Worm (Caenorhabditis elegans) whole organism, early embryonic: ENCODE data around the gene str-3.

Experiments used
- B0310.2 ChIP-seq: sonication (generic microtip); optimal IDR thresholded peaks from 2 replicates; lab custom pipeline; 2016; ENCODE audit warnings: mild to moderate bottlenecking, missing genetic modification characterization, missing compliant biosample characterization
- F13C5.2 ChIP-seq: sonication (generic microtip); optimal IDR thresholded peaks from 2 replicates; lab custom pipeline; 2017; ENCODE audit warnings: mild to moderate bottlenecking, missing genetic modification characterization, inconsistent platforms, missing compliant biosample characterization
- aly-1 ChIP-seq: sonication (generic microtip); optimal IDR thresholded peaks from 2 replicates; lab custom pipeline; 2016; ENCODE audit warnings: missing genetic modification characterization, missing compliant biosample characterization
- ama-1 ChIP-seq: fragments of 150-350 bp; optimal IDR thresholded peaks from 2 replicates; lab custom pipeline; 2014
- ceh-13 ChIP-seq: fragments of 200-800 bp; sonication (Bioruptor generic); optimal IDR thresholded peaks from 2 replicates; lab custom pipeline; 2018; ENCODE audit warnings: mild to moderate bottlenecking, missing genetic modification characterization, missing compliant biosample characterization
- ceh-36 ChIP-seq: sonication (generic microtip); optimal IDR thresholded peaks from 2 replicates; lab custom pipeline; 2016; ENCODE audit warnings: missing genetic modification characterization, inconsistent platforms, missing compliant biosample characterization
- ets-7 ChIP-seq: sonication (generic microtip); optimal IDR thresholded peaks from 2 replicates; lab custom pipeline; 2016; ENCODE audit warnings: missing genotype, missing genetic modification characterization, missing compliant biosample characterization
- flt-1 ChIP-seq: fragments of 200-800 bp; sonication (Bioruptor generic); IDR thresholded peaks from 2 replicates; pipeline ENCODE4 v1.3.6; 2022; ENCODE audit warnings: missing genetic modification characterization, missing compliant biosample characterization
- hmbx-1 ChIP-seq: sonication (generic microtip); optimal IDR thresholded peaks from 2 replicates; lab custom pipeline; 2016; ENCODE audit warnings: mild to moderate bottlenecking, missing genetic modification characterization, missing compliant biosample characterization
- hmg-4 ChIP-seq: fragments of 200-800 bp; sonication (Bioruptor generic); optimal IDR thresholded peaks from 2 replicates; lab custom pipeline; 2018; ENCODE audit warnings: mild to moderate bottlenecking, missing genetic modification characterization, missing compliant biosample characterization
- hnd-1 ChIP-seq: sonication (generic microtip); optimal IDR thresholded peaks from 2 replicates; lab custom pipeline; 2016; ENCODE audit warnings: missing genetic modification characterization, missing compliant biosample characterization
- pes-1 ChIP-seq: fragments of 200-800 bp; sonication (Bioruptor generic); IDR thresholded peaks from 2 replicates; pipeline ENCODE4 v1.3.6; 2022; ENCODE audit warnings: missing genetic modification reagents, missing genetic modification characterization, missing compliant biosample characterization
- scrt-1 ChIP-seq: fragments of 200-800 bp; sonication (Bioruptor generic); IDR thresholded peaks from 2 replicates; pipeline ENCODE4 v1.3.6; 2022; ENCODE audit warnings: missing genetic modification characterization, missing compliant biosample characterization
- sea-1 ChIP-seq: fragments of 200-800 bp; sonication (Bioruptor generic); conservative IDR thresholded peaks from 2 replicates; pipeline ENCODE4 v1.3.6; 2022; ENCODE audit warnings: missing genetic modification characterization, missing compliant biosample characterization
- tbx-11 ChIP-seq: fragments of 200-800 bp; sonication (Bioruptor generic); IDR thresholded peaks from 2 replicates; pipeline ENCODE4 v1.3.6; 2022; ENCODE audit warnings: missing genetic modification characterization, missing compliant biosample characterization
- tbx-37 ChIP-seq: fragments of 200-800 bp; sonication (Bioruptor generic); conservative IDR thresholded peaks from 2 replicates; pipeline ENCODE4 v1.3.6; 2022; ENCODE audit warnings: missing genetic modification reagents, missing genetic modification characterization, missing compliant biosample characterization
- tra-4 ChIP-seq: sonication (generic microtip); optimal IDR thresholded peaks from 2 replicates; lab custom pipeline; 2017; ENCODE audit warnings: missing genetic modification characterization, missing compliant biosample characterization

str-3 gene

DNA sequence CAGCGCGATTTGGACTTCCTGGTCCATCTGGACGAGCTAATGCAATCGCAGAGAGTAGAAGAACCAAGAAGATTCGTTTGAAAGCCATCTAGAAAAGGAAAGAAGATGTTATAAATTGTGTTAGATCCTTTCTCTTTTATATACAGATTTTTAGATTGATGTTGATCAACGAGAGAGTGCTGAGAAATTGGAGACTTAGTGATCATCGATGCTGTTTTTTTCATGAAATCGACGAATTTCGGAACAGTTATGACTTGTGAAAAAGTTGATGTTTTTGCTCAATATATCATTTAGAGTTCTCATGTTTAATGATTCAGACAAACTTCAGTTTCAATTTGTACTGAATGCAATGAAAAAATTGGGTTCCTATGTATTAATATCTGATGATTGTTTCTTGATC lies 2.4 kb upstream of the str-3 start, which contains the start of gene srlf-17:
Gene srlf-17, minus strand, starts transcription at position 101 of the 400 bp plus-strand sequence.
- no peak for TF ChIP-seq tbx-37
- no peak for TF ChIP-seq F13C5.2 (tag; lab: Kevin White, UChicago)
- TF ChIP-seq hnd-1, result no peak
- TF ChIP-seq aly-1 (tag; lab: Kevin White, UChicago), result no peak
- no peak for TF ChIP-seq pes-1 (GFP tag; lab: Robert Waterston, UW)
- TF ChIP-seq B0310.2 (tag; lab: Kevin White, UChicago), result no peak
- TF ChIP-seq hmg-4, result no peak
- TF ChIP-seq tbx-11, result no peak
- TF ChIP-seq ama-1 (lab: Kevin White, UChicago), result no peak
- no peak for TF ChIP-seq flt-1 (GFP tag; lab: Robert Waterston, UW)
- no peak for TF ChIP-seq ceh-13 (GFP tag; lab: Kevin White, UChicago)
- TF ChIP-seq sea-1 (GFP tag; lab: Robert Waterston, UW), result no peak
- TF ChIP-seq scrt-1 (GFP tag; lab: Robert Waterston, UW), result no peak

DNA sequence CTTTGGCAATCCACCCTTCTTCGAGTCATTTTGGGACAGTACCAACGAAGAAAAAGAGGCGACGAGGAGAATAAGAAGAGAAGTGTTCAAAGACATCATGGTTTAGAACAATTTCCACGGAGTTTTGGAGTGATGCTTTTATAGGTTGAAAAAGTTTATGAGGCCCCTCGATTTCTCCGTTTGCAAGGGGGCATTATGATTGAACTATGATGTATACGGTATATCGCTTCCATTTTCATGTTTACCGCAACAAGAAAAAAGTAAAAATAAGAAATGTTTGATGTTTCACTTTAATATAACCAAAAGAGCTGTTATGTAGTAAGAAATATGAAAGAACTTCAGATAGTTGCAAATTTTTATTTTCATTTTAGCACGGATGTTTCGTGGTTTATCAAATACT lies 1.2 kb upstream of the str-3 start, which contains the start of gene srlf-18:
Gene srlf-18, minus strand, starts transcription at position 101 of the 400 bp plus-strand sequence.
- no peak for TF ChIP-seq ama-1 (lab: Kevin White, UChicago)
- TF ChIP-seq tbx-11, result no peak
- no peak for TF ChIP-seq tbx-37
- no peak for TF ChIP-seq ets-7
- TF ChIP-seq aly-1 (tag; lab: Kevin White, UChicago), result no peak
- no peak for TF ChIP-seq B0310.2 (tag; lab: Kevin White, UChicago)
- no peak for TF ChIP-seq flt-1 (GFP tag; lab: Robert Waterston, UW)
- TF ChIP-seq ceh-13 (GFP tag; lab: Kevin White, UChicago), result no peak
- TF ChIP-seq scrt-1 (GFP tag; lab: Robert Waterston, UW), result no peak
- no peak for TF ChIP-seq F13C5.2 (tag; lab: Kevin White, UChicago)
- TF ChIP-seq sea-1 (GFP tag; lab: Robert Waterston, UW), result no peak
- no peak for TF ChIP-seq ceh-36 (tag; lab: Kevin White, UChicago)
- TF ChIP-seq hmbx-1 (tag; lab: Kevin White, UChicago), result no peak
- TF ChIP-seq hmg-4, result no peak
- no peak for TF ChIP-seq pes-1 (GFP tag; lab: Robert Waterston, UW)
- no peak for TF ChIP-seq tra-4 (tag; lab: Kevin White, UChicago)

DNA sequence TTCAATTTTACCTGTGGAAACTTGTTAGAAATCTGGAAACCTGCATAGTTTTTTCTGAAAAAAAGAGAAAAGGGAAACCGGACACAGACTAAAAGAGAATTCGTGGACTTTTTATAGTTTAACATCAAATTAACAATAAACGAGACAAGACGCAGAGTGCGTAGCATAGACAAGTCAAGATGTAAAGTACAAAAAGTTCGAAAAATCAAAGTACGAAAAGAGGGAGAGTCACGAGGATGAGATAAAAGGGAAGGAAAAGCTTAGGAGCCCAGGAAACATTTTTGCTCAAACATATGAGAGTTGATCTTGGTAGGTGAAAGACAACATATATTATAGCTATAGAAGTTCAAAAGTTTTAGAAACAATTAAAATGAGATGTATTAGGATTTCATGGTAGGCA lies 2.4 kb downstream of the str-3 start, which contains the start of gene M7.12:
Gene M7.12, minus strand, starts transcription at position 188 of the 400 bp plus-strand sequence.
- TF ChIP-seq hmg-4, result no peak
- TF ChIP-seq F13C5.2 (tag; lab: Kevin White, UChicago), result no peak
- no peak for TF ChIP-seq ama-1 (lab: Kevin White, UChicago)
- TF ChIP-seq ceh-36 (tag; lab: Kevin White, UChicago), result no peak
- TF ChIP-seq scrt-1 (GFP tag; lab: Robert Waterston, UW), result no peak
- no peak for TF ChIP-seq ets-7

DNA sequence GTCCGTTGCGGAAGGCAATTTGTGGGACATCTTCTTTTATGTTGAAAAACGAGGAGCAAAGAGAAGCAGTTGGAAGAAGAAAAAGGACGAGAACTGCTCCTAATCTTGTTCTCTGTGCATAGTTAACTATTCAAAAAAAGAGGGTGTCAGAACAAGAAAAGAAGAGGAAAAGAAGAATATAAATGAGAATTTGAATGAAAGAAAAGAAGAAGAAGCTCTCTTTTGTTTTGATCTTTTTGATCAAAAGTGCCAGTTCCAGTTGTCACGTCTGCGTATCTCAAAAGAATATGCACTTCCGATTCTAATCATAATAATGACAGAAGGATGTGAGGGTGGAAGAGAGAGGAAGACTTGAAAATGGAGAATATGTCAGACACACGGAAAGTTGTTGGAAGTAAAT lies 5.2 kb downstream of the str-3 start, which contains the start of gene M7.8:
Gene M7.8, minus strand, starts transcription at position 112 of the 400 bp plus-strand sequence.
- no peak for TF ChIP-seq ama-1 (lab: Kevin White, UChicago)
- TF ChIP-seq hnd-1, result no peak
- no peak for TF ChIP-seq B0310.2 (tag; lab: Kevin White, UChicago)
- no peak for TF ChIP-seq sea-1 (GFP tag; lab: Robert Waterston, UW)
- no peak for TF ChIP-seq tbx-11
- TF ChIP-seq flt-1 (GFP tag; lab: Robert Waterston, UW), result no peak
- TF ChIP-seq hmbx-1 (tag; lab: Kevin White, UChicago), result no peak
- TF ChIP-seq ets-7, result no peak
- no peak for TF ChIP-seq pes-1 (GFP tag; lab: Robert Waterston, UW)
- no peak for TF ChIP-seq hmg-4
- TF ChIP-seq aly-1 (tag; lab: Kevin White, UChicago), result no peak
- no peak for TF ChIP-seq tra-4 (tag; lab: Kevin White, UChicago)
- TF ChIP-seq ceh-36 (tag; lab: Kevin White, UChicago), result no peak
- TF ChIP-seq F13C5.2 (tag; lab: Kevin White, UChicago), result no peak

DNA sequence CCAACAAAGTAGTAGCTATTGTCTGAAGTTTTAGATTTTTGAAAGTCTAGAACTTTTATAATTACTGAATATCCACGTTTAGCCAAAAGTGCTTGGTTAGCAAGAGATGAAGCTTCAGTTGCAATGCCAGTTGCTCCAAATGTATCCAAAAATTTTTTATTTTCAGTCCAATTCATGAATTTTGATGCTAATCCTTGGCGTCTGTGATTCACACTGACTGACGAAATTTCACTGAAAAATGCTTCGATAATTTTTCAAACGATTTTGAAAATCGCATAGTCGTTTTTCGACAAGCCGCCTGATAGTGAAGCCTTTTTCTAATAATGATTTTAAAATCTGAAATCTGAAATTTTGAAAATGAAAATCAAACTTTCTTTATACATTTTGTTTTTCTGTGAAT lies 6.1 kb downstream of the str-3 start:
- no peak for TF ChIP-seq tbx-11
- no peak for TF ChIP-seq flt-1 (GFP tag; lab: Robert Waterston, UW)
- TF ChIP-seq scrt-1 (GFP tag; lab: Robert Waterston, UW), result no peak
- no peak for TF ChIP-seq tra-4 (tag; lab: Kevin White, UChicago)
- no peak for TF ChIP-seq ama-1 (lab: Kevin White, UChicago)
- TF ChIP-seq ets-7, result no peak
- no peak for TF ChIP-seq ceh-13 (GFP tag; lab: Kevin White, UChicago)
- TF ChIP-seq ceh-36 (tag; lab: Kevin White, UChicago), result no peak
- no peak for TF ChIP-seq hmg-4
- no peak for TF ChIP-seq pes-1 (GFP tag; lab: Robert Waterston, UW)
- no peak for TF ChIP-seq hmbx-1 (tag; lab: Kevin White, UChicago)
- no peak for TF ChIP-seq aly-1 (tag; lab: Kevin White, UChicago)
- no peak for TF ChIP-seq tbx-37

DNA sequence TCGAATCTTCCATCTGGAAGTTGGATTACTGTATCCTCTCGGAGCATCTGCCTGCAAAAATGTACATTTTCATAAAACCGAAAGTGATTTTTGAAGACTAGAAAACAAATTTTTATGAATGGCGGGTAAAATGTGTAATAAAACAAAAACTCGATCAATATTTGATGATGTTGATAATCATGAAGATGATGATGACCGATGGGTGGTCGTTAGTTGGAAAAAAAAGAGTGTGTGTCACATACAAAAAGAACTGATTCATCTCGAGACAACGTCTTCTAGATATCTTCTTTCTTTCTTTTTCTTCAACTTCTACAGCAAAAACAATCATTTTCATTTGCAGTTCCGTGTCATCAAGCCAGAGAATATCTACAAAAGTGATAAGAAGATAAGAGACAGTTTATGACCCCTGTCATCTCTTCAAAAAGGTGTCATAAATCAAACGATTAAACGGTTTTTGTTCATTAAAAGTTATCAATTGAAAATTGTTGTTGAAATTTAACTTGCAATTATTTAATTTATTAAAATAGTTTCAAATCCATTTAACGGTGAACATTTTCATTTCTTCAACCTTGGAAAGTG lies 7.6 kb downstream of the str-3 start, which contains the start of gene bcc-1:
Gene bcc-1, minus strand, starts transcription at position 51 of the 579 bp plus-strand sequence.
- TF ChIP-seq F13C5.2 (tag; lab: Kevin White, UChicago) (no peak), tbx-11 (no peak), ceh-13 (GFP tag; lab: Kevin White, UChicago) (no peak), tbx-37 (no peak), hmbx-1 (tag; lab: Kevin White, UChicago) (no peak), ama-1 (lab: Kevin White, UChicago) (no peak)

DNA sequence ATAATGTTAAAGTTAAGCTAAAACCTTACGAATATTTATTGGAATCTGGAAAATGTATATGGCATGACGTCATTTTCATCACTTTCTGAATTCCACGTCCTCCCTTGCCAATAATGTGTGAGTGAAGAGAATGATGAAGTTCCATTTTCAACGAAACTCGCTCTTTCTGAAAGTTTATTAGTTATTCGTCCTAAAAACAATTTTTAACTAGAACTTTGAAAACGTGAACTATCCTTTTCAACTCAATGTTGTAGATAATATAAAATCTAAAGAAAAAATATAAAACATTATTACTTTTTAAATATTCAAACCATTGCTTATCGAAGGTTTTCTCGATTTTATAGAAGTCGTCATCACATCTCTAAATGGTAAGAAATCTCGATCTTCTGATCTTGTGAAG lies 10.6 kb downstream of the str-3 start, which contains the start of gene M7.7:
Gene M7.7, plus strand, starts transcription at position 301 of the 400 bp plus-strand sequence.
- no peak for TF ChIP-seq sea-1 (GFP tag; lab: Robert Waterston, UW)
- no peak for TF ChIP-seq tbx-37
- no peak for TF ChIP-seq tbx-11
- no peak for TF ChIP-seq hmbx-1 (tag; lab: Kevin White, UChicago)
